Worm (Caenorhabditis elegans) whole organism, young adult: ENCODE measurements around the gene idpp-13.

Experiments used
- F10E7.11 ChIP-seq: sonication (generic microtip); optimal IDR thresholded peaks from 2 replicates; lab custom pipeline; 2017; ENCODE audit warnings: mild to moderate bottlenecking, missing genetic modification characterization, moderate library complexity, missing compliant biosample characterization
- Y56A3A.18 ChIP-seq: fragments of 200-800 bp; sonication (Bioruptor generic); IDR thresholded peaks from 2 replicates; pipeline ENCODE4 v1.3.6; 2022; ENCODE audit warnings: missing genetic modification reagents, missing genetic modification characterization, missing compliant biosample characterization
- bed-2 ChIP-seq: fragments of 200-800 bp; sonication (Bioruptor generic); IDR thresholded peaks from 2 replicates; pipeline ENCODE4 v1.3.6; 2022; ENCODE audit warnings: missing genetic modification reagents, missing genetic modification characterization, missing compliant biosample characterization
- ccch-3 ChIP-seq: fragments of 200-800 bp; sonication (Bioruptor generic); optimal IDR thresholded peaks from 2 replicates; lab custom pipeline; 2018; ENCODE audit warnings: mild to moderate bottlenecking, missing genetic modification characterization, missing compliant biosample characterization
- madf-10 ChIP-seq: sonication (generic microtip); optimal IDR thresholded peaks from 2 replicates; lab custom pipeline; 2016; ENCODE audit warnings: mild to moderate bottlenecking, missing genetic modification characterization, missing compliant biosample characterization
- pbrm-1 ChIP-seq: fragments of 200-800 bp; sonication (Bioruptor generic); IDR thresholded peaks from 2 replicates; pipeline ENCODE4 v1.3.6; 2022; ENCODE audit warnings: missing genetic modification reagents, missing genetic modification characterization, missing compliant biosample characterization
- pha-4 ChIP-seq: fragments of 150-350 bp; sonication (generic microtip); optimal IDR thresholded peaks from 2 replicates; lab custom pipeline; 2014; ENCODE audit warnings: missing biosample characterization, missing genetic modification reagents, missing genetic modification characterization
- repo-1 ChIP-seq: sonication (generic microtip); optimal IDR thresholded peaks from 2 replicates; lab custom pipeline; 2017; ENCODE audit warnings: mild to moderate bottlenecking, missing genetic modification characterization, missing compliant biosample characterization
- tlf-1 ChIP-seq: fragments of 200-800 bp; sonication (Bioruptor generic); optimal IDR thresholded peaks from 2 replicates; lab custom pipeline; 2018; ENCODE audit warnings: mild to moderate bottlenecking, missing genetic modification characterization, missing compliant biosample characterization
- unc-62 ChIP-seq: fragments of 150-350 bp; optimal IDR thresholded peaks from 2 replicates; lab custom pipeline; 2014; ENCODE audit warnings: missing biosample characterization, missing genetic modification reagents, missing genetic modification characterization

DNA sequence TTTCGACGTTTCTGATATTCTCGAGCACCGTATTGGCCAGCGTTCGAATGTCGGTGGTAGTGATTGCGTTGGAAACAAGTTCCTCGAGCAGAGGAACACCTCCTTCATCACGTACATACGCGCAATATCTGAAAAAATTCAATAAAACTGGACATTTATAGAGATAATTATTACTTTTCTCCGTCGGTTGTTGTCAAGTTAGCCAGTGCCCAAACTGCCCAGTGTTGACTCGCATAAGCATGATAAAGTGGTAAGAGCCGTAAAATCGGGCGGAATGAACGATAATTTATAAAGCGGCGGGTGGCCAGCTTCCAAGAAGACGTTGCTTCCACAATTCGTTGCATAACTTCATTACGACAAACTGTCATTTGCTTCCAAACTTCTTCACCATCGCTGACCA lies 33.2 kb downstream of the idpp-13 start:
- TF ChIP-seq tlf-1 (GFP tag; lab: Kevin White, UChicago) (no peak), madf-10 (tag; lab: Kevin White, UChicago) (no peak), ccch-3 (GFP tag; lab: Kevin White, UChicago) (no peak), pbrm-1 (no peak), repo-1 (tag; lab: Kevin White, UChicago) (no peak), unc-62 (no peak), pha-4 (tag; lab: Kevin White, UChicago) (no peak), bed-2 (GFP tag; lab: Robert Waterston, UW) (no peak), F10E7.11 (no peak), Y56A3A.18 (GFP tag; lab: Robert Waterston, UW) (no peak)
